Worm (Caenorhabditis elegans) whole organism, midembryonic: ENCODE results near the gene srg-39.
"Not testable (repeated sequence)": the region's sequence is repeated elsewhere in the genome, so short reads cannot be mapped to it uniquely, and the experiment has no call there.

Experiments used
- T22C8.4 ChIP-seq: fragments of 200-800 bp; sonication (Bioruptor generic); IDR thresholded peaks from 2 replicates; pipeline ENCODE4 v1.3.6; 2022; ENCODE audit warnings: missing genetic modification characterization, missing compliant biosample characterization
- cog-1 ChIP-seq: sonication (generic microtip); optimal IDR thresholded peaks from 2 replicates; lab custom pipeline; 2016; ENCODE audit warnings: missing genetic modification characterization, missing compliant biosample characterization
- flt-1 ChIP-seq: fragments of 200-800 bp; sonication (Bioruptor generic); IDR thresholded peaks from 2 replicates; pipeline ENCODE4 v1.3.6; 2022; ENCODE audit warnings: missing genetic modification characterization, missing compliant biosample characterization
- klf-2 ChIP-seq: fragments of 200-800 bp; sonication (Bioruptor generic); conservative IDR thresholded peaks from 2 replicates; pipeline ENCODE4 v1.3.6; 2022; ENCODE audit warnings: missing genetic modification reagents, missing genetic modification characterization, missing compliant biosample characterization
- med-1 ChIP-seq: sonication (generic microtip); optimal IDR thresholded peaks from 2 replicates; lab custom pipeline; 2017; ENCODE audit warnings: missing genetic modification characterization, mild to moderate bottlenecking, missing compliant biosample characterization, antibody characterized with exemption, missing genetic modification reagents; ENCODE audit not compliant: insufficient read depth
- ref-1 ChIP-seq: fragments of 200-800 bp; sonication (Bioruptor generic); conservative IDR thresholded peaks from 2 replicates; pipeline ENCODE4 v1.3.6; 2022; ENCODE audit warnings: missing genetic modification reagents, missing genetic modification characterization, missing compliant biosample characterization
- tab-1 ChIP-seq: fragments of 200-800 bp; sonication (Bioruptor generic); IDR thresholded peaks from 2 replicates; pipeline ENCODE4 v1.3.6; 2022; ENCODE audit warnings: missing genetic modification characterization, missing compliant biosample characterization
- ztf-23 ChIP-seq: fragments of 200-800 bp; sonication (Bioruptor generic); IDR thresholded peaks from 2 replicates; pipeline ENCODE4 v1.3.6; 2022; ENCODE audit warnings: missing genetic modification reagents, missing genetic modification characterization, missing compliant biosample characterization
- ztf-29 ChIP-seq: fragments of 200-800 bp; sonication (Bioruptor generic); IDR thresholded peaks from 2 replicates; pipeline ENCODE4 v1.3.6; 2022; ENCODE audit warnings: missing genetic modification reagents, missing genetic modification characterization, missing compliant biosample characterization

srg-39 gene

ce11 chrV:11113607-11114006 is 38.6 kb downstream of the srg-39 start, which contains the start of gene math-33:
TSS of gene math-33 (plus strand) at chrV:11113907.
- TF ChIP-seq T22C8.4 (GFP tag; lab: Robert Waterston, UW) (no peak), klf-2 (no peak), ref-1 (GFP tag; lab: Robert Waterston, UW) (no peak), flt-1 (GFP tag; lab: Robert Waterston, UW) (no peak), med-1 (GFP tag; lab: Kevin White, UChicago) (no peak), ztf-29 (no peak), tab-1 (GFP tag; lab: Robert Waterston, UW) (no peak), cog-1 (tag; lab: Kevin White, UChicago) (no peak), ztf-23 (GFP tag; lab: Robert Waterston, UW) (no peak)

- TF ChIP-seq klf-2 (peak; percentile 40; the same call in 1 of the 2 replicates), med-1 (GFP tag; lab: Kevin White, UChicago) (peak; percentile 91), ref-1 (GFP tag; lab: Robert Waterston, UW) (0 out of 2 replicates have a peak, but pooled peaks have one; percentile 14), ztf-23 (GFP tag; lab: Robert Waterston, UW) (peak; percentile 88), T22C8.4 (GFP tag; lab: Robert Waterston, UW) (peak; percentile 66), ztf-29 (peak; percentile 72; the same call in 1 of the 2 replicates), cog-1 (tag; lab: Kevin White, UChicago) (peak; percentile 58), flt-1 (GFP tag; lab: Robert Waterston, UW) (no peak; the same call in none of the 2 replicates), tab-1 (GFP tag; lab: Robert Waterston, UW) (no peak; the same call in 1 of the 2 replicates)
These were observed 39.1 kb downstream of the srg-39 start, which contains the start of gene erfa-3 for ce11 chrV:11113041-11113574. TSS of gene erfa-3 (minus strand) at chrV:11113091.

ce11 chrV:11109647-11110046 is 42.6 kb downstream of the srg-39 start, which contains the start of gene Y42A5A.5:
TSS of gene Y42A5A.5 (minus strand) at chrV:11109747.
- TF ChIP-seq ztf-23 (GFP tag; lab: Robert Waterston, UW); flt-1 (GFP tag; lab: Robert Waterston, UW); klf-2: not testable (repeated sequence)

- TF ChIP-seq ref-1 (GFP tag; lab: Robert Waterston, UW), result no peak
- no peak for TF ChIP-seq cog-1 (tag; lab: Kevin White, UChicago)
- TF ChIP-seq ztf-29, result no peak
- TF ChIP-seq flt-1 (GFP tag; lab: Robert Waterston, UW), result no peak
- no peak for TF ChIP-seq med-1 (GFP tag; lab: Kevin White, UChicago)
- TF ChIP-seq klf-2, result no peak
- TF ChIP-seq tab-1 (GFP tag; lab: Robert Waterston, UW), result no peak
- TF ChIP-seq ztf-23 (GFP tag; lab: Robert Waterston, UW), result no peak
- no peak for TF ChIP-seq T22C8.4 (GFP tag; lab: Robert Waterston, UW)
These were observed 47.8 kb downstream of the srg-39 start for ce11 chrV:11104408-11104807.
